Worm (Caenorhabditis elegans): ENCODE measurements around the gene srlf-1.

DNA sequence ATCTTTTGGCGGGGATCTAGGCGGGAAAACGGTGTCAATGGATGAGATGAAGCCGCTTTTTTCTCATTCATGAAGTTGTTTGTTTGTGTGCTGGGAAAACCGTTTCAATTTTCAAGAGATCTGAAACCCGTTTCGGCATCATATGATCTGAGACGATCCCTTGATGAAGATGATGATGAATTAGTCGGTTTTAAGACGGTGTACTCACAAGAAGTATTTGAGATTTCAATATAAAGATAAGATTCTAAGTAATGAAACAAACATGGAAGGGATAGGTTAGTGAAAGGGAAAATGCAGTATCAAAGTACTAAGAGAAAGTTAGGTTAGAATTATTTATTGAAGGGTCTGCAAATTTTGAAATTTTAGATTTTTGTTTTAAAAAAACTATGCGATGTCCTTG lies 17.8 kb downstream of the srlf-1 start:
- no peak for TF ChIP-seq zip-8 (tag; optimal IDR thresholded peaks at IDR 0.05)
- TF ChIP-seq snpc-4 (tag; optimal IDR thresholded peaks at IDR 0.05): no peak
- TF ChIP-seq ztf-11 (tag; optimal IDR thresholded peaks at IDR 0.05): no peak
- TF ChIP-seq elt-1 (tag; optimal IDR thresholded peaks at IDR 0.05; ENCODE audit: borderline replicate concordance, insufficient read depth): no peak
- TF ChIP-seq lin-32 (GFP tag; optimal IDR thresholded peaks at IDR 0.05): no peak
- TF ChIP-seq unc-120 (tag; optimal IDR thresholded peaks at IDR 0.05; ENCODE audit: poor library complexity, severe bottlenecking): no peak
- TF ChIP-seq ces-1 (GFP tag; optimal IDR thresholded peaks at IDR 0.05): no peak
- TF ChIP-seq nhr-76 (tag; optimal IDR thresholded peaks at IDR 0.05): no peak
- TF ChIP-seq mab-5 (tag; optimal IDR thresholded peaks at IDR 0.05): no peak
- no peak for TF ChIP-seq unc-39 (tag; optimal IDR thresholded peaks at IDR 0.05)
- TF ChIP-seq pha-4 (tag; optimal IDR thresholded peaks at IDR 0.05): no peak
- no peak for TF ChIP-seq nhr-28 (tag; optimal IDR thresholded peaks at IDR 0.05)
- TF ChIP-seq lsy-2 (tag; optimal IDR thresholded peaks at IDR 0.05): no peak
- no peak for TF ChIP-seq mep-1 (tag; optimal IDR thresholded peaks at IDR 0.05)
